Fruit fly (Drosophila melanogaster) whole organism, embryonic: ENCODE measurements around the gene vers.
A peak's percentile ranks its signal among the peaks of the same experiment; 100 is the strongest.

Source experiments
- Asciz ChIP-seq: fragments of 200-800 bp; sonication (Bioruptor generic); optimal IDR thresholded peaks from 2 replicates; lab custom pipeline; 2017; ENCODE audit warnings: missing biosample characterization, mild to moderate bottlenecking, missing genetic modification characterization, missing genetic modification reagents
- Awh ChIP-seq: fragments of 200-800 bp; sonication (Bioruptor generic); IDR thresholded peaks from 2 replicates; pipeline ENCODE4, ENCODE4 v1.3.6; 2022; ENCODE audit warnings: missing biosample characterization, missing genetic modification characterization
- CG1024 ChIP-seq: fragments of 200-800 bp; sonication (Bioruptor generic); IDR thresholded peaks from 2 replicates; pipeline ENCODE4 v1.3.6; 2022; ENCODE audit warnings: missing biosample characterization, missing genetic modification characterization
- CG11560 ChIP-seq: fragments of 200-800 bp; sonication (Bioruptor generic); IDR thresholded peaks from 3 replicates; pipeline ENCODE4 v1.3.6; 2022; ENCODE audit warnings: missing biosample characterization, missing genetic modification characterization
- CG11723 ChIP-seq: fragments of 200-800 bp; sonication (Bioruptor generic); optimal IDR thresholded peaks from 2 replicates; lab custom pipeline; 2017; ENCODE audit warnings: missing biosample characterization, mild to moderate bottlenecking, missing genetic modification characterization
- CG12769 ChIP-seq: fragments of 200-800 bp; sonication (Bioruptor generic); optimal IDR thresholded peaks from 2 replicates; lab custom pipeline; 2019; ENCODE audit warnings: missing biosample characterization, mild to moderate bottlenecking, missing genetic modification characterization, moderate library complexity
- CG13424 ChIP-seq: fragments of 200-800 bp; sonication (Bioruptor generic); optimal IDR thresholded peaks from 2 replicates; lab custom pipeline; 2019; ENCODE audit warnings: missing biosample characterization, mild to moderate bottlenecking, missing genetic modification characterization, moderate library complexity
- CG15269 ChIP-seq: fragments of 200-800 bp; sonication (Bioruptor generic); optimal IDR thresholded peaks from 2 replicates; lab custom pipeline; 2018; ENCODE audit warnings: missing biosample characterization, mild to moderate bottlenecking, missing genetic modification characterization, moderate library complexity
- CG15514 ChIP-seq: fragments of 200-800 bp; sonication (Bioruptor generic); optimal IDR thresholded peaks from 3 replicates; lab custom pipeline; 2017; ENCODE audit warnings: missing biosample characterization, missing genetic modification characterization, mild to moderate bottlenecking, moderate library complexity, missing genetic modification reagents
- CG17568 ChIP-seq: fragments of 200-800 bp; sonication (Bioruptor generic); optimal IDR thresholded peaks from 2 replicates; lab custom pipeline; 2018; ENCODE audit warnings: missing biosample characterization, mild to moderate bottlenecking, missing genetic modification characterization, moderate library complexity
- CG17612 ChIP-seq: fragments of 200-800 bp; sonication (Bioruptor generic); IDR thresholded peaks from 2 replicates; pipeline ENCODE4 v1.3.6; 2022; ENCODE audit warnings: missing biosample characterization, missing genetic modification characterization
- CG18011 ChIP-seq: fragments of 200-800 bp; sonication (Bioruptor generic); optimal IDR thresholded peaks from 2 replicates; lab custom pipeline; 2017; ENCODE audit warnings: missing biosample characterization, missing genetic modification characterization, mild to moderate bottlenecking, moderate library complexity, missing genotype
- CG2129 ChIP-seq: fragments of 200-800 bp; sonication (Bioruptor generic); IDR thresholded peaks from 2 replicates; pipeline ENCODE4 v1.3.6; 2022; ENCODE audit warnings: missing biosample characterization, missing genetic modification characterization; ENCODE audit not compliant: partially characterized antibody
- CG3281 ChIP-seq: fragments of 200-800 bp; sonication (Bioruptor generic); optimal IDR thresholded peaks from 3 replicates; lab custom pipeline; 2017; ENCODE audit warnings: missing biosample characterization, mild to moderate bottlenecking, missing genetic modification characterization
- CG33213 ChIP-seq: fragments of 200-800 bp; sonication (Bioruptor generic); optimal IDR thresholded peaks from 3 replicates; lab custom pipeline; 2016; ENCODE audit warnings: missing biosample characterization, missing genetic modification characterization
- CG3726 ChIP-seq: fragments of 200-800 bp; sonication (Bioruptor generic); IDR thresholded peaks from 3 replicates; pipeline ENCODE4, ENCODE4 v1.3.6; 2022; ENCODE audit warnings: missing biosample characterization, missing genetic modification characterization
- CG4282 ChIP-seq: fragments of 200-800 bp; sonication (Bioruptor generic); optimal IDR thresholded peaks from 2 replicates; lab custom pipeline; 2016; ENCODE audit warnings: missing biosample characterization, missing genetic modification characterization
- CG4424 ChIP-seq: fragments of 200-800 bp; sonication (Bioruptor generic); optimal IDR thresholded peaks from 3 replicates; lab custom pipeline; 2016; ENCODE audit warnings: missing biosample characterization, missing genetic modification characterization
- CG6175 ChIP-seq: fragments of 200-800 bp; sonication (Bioruptor generic); IDR thresholded peaks from 3 replicates; pipeline ENCODE4 v1.3.6; 2022; ENCODE audit warnings: missing biosample characterization, missing genetic modification characterization
- CG8089 ChIP-seq: fragments of 200-800 bp; sonication (Bioruptor generic); optimal IDR thresholded peaks from 3 replicates; lab custom pipeline; 2016; ENCODE audit warnings: missing biosample characterization, missing genetic modification characterization
- CG8281 ChIP-seq: fragments of 200-800 bp; sonication (Bioruptor generic); optimal IDR thresholded peaks from 2 replicates; lab custom pipeline; 2018; ENCODE audit warnings: missing biosample characterization, mild to moderate bottlenecking, missing genetic modification characterization, moderate library complexity
- Camta ChIP-seq: fragments of 200-800 bp; sonication (Bioruptor generic); optimal IDR thresholded peaks from 2 replicates; lab custom pipeline; 2016; ENCODE audit warnings: missing biosample characterization, missing genetic modification characterization
- Dek ChIP-seq: fragments of 200-800 bp; sonication (Bioruptor generic); optimal IDR thresholded peaks from 3 replicates; lab custom pipeline; 2019; ENCODE audit warnings: missing biosample characterization, mild to moderate bottlenecking, missing genetic modification characterization, moderate library complexity
- Ets97D ChIP-seq: fragments of 200-800 bp; sonication (Bioruptor generic); optimal IDR thresholded peaks from 3 replicates; lab custom pipeline; 2016; ENCODE audit warnings: missing biosample characterization, missing genetic modification characterization
- HHEX ChIP-seq: fragments of 200-800 bp; sonication (Bioruptor generic); optimal IDR thresholded peaks from 3 replicates; lab custom pipeline; 2017; ENCODE audit warnings: missing biosample characterization, mild to moderate bottlenecking, missing genetic modification characterization, missing genetic modification reagents
- Hr39 ChIP-seq: fragments of >200 bp; optimal IDR thresholded peaks from 2 replicates; lab custom pipeline; 2017
- MBD-R2 ChIP-seq: fragments of 200-800 bp; sonication (Bioruptor generic); IDR thresholded peaks from 2 replicates; pipeline ENCODE4 v1.3.6; 2022; ENCODE audit warnings: missing biosample characterization, missing genetic modification characterization
- Oaz ChIP-seq: fragments of 200-800 bp; sonication (Bioruptor generic); IDR thresholded peaks from 2 replicates; pipeline ENCODE4 v1.3.6; 2022; ENCODE audit warnings: missing biosample characterization, missing genetic modification characterization
- Optix ChIP-seq: fragments of 200-800 bp; sonication (Bioruptor generic); IDR thresholded peaks from 3 replicates; pipeline ENCODE4 v1.3.6; 2022; ENCODE audit warnings: missing biosample characterization, missing genetic modification characterization
- Pdp1 ChIP-seq, 2 experiments: fragments of 200-800 bp; sonication (Bioruptor generic); optimal IDR thresholded peaks; 3 replicates each; lab custom pipeline; 2016; ENCODE audit warnings: missing biosample characterization in 2 of 2, missing genetic modification characterization in 2 of 2, mild to moderate bottlenecking in 1 of 2, moderate library complexity in 1 of 2
- Stat92E ChIP-seq, 3 experiments: fragments of >200 bp in 2 of 3; fragments of 200-800 bp in 1 of 3; sonication (Bioruptor generic) in 1 of 3; optimal IDR thresholded peaks; 2 replicates each; lab custom pipeline; 2017 to 2019; ENCODE audit warnings: missing biosample characterization in 3 of 3, missing genetic modification characterization in 3 of 3, mild to moderate bottlenecking in 1 of 3, moderate library complexity in 1 of 3
- ci ChIP-seq: fragments of 200-800 bp; sonication (Bioruptor generic); IDR thresholded peaks from 3 replicates; pipeline ENCODE4 v1.3.6; 2022; ENCODE audit warnings: missing biosample characterization, missing genetic modification characterization
- corto ChIP-seq: fragments of 200-800 bp; sonication (Bioruptor generic); optimal IDR thresholded peaks from 2 replicates; lab custom pipeline; 2016; ENCODE audit warnings: missing biosample characterization, mild to moderate bottlenecking, missing genetic modification characterization, moderate library complexity
- crol ChIP-seq: fragments of 200-800 bp; sonication (Bioruptor generic); IDR thresholded peaks from 2 replicates; pipeline ENCODE4 v1.3.6; 2022; ENCODE audit warnings: missing biosample characterization, missing genetic modification characterization
- dimm ChIP-seq: fragments of 200-800 bp; sonication (Bioruptor generic); IDR thresholded peaks from 2 replicates; pipeline ENCODE4 v1.3.6; 2022; ENCODE audit warnings: missing biosample characterization, missing genetic modification characterization
- fd64A ChIP-seq: fragments of 200-800 bp; sonication (Bioruptor generic); optimal IDR thresholded peaks from 3 replicates; lab custom pipeline; 2018; ENCODE audit warnings: missing biosample characterization, mild to moderate bottlenecking, missing genetic modification characterization
- fru ChIP-seq: fragments of >200 bp; optimal IDR thresholded peaks from 2 replicates; lab custom pipeline; 2017
- ftz-f1 ChIP-seq: fragments of 200-800 bp; sonication (Bioruptor generic); optimal IDR thresholded peaks from 2 replicates; lab custom pipeline; 2016; ENCODE audit warnings: missing biosample characterization, missing genetic modification characterization
- mirr ChIP-seq: fragments of 200-800 bp; sonication (Bioruptor generic); optimal IDR thresholded peaks from 3 replicates; lab custom pipeline; 2018; ENCODE audit warnings: missing biosample characterization, mild to moderate bottlenecking, missing genetic modification characterization
- p53 ChIP-seq: fragments of 200-800 bp; sonication (Bioruptor generic); optimal IDR thresholded peaks from 2 replicates; lab custom pipeline; 2016; ENCODE audit warnings: missing biosample characterization, missing genetic modification characterization
- seq ChIP-seq: fragments of 200-800 bp; sonication (Bioruptor generic); IDR thresholded peaks from 2 replicates; pipeline ENCODE4 v1.3.6; 2022; ENCODE audit warnings: missing biosample characterization, missing genetic modification characterization
- slou ChIP-seq: fragments of 200-800 bp; sonication (Bioruptor generic); optimal IDR thresholded peaks from 3 replicates; lab custom pipeline; 2016; ENCODE audit warnings: missing biosample characterization, missing genetic modification characterization
- slp2 ChIP-seq: fragments of 200-800 bp; sonication (Bioruptor generic); optimal IDR thresholded peaks from 2 replicates; lab custom pipeline; 2016; ENCODE audit warnings: missing biosample characterization, missing genetic modification characterization
- so ChIP-seq: fragments of 200-800 bp; sonication (Bioruptor generic); IDR thresholded peaks from 3 replicates; pipeline ENCODE4 v1.3.6; 2022; ENCODE audit warnings: missing biosample characterization, missing genetic modification characterization
- tap ChIP-seq: fragments of 200-800 bp; optimal IDR thresholded peaks from 3 replicates; lab custom pipeline; 2019; ENCODE audit warnings: missing biosample characterization, mild to moderate bottlenecking, missing genetic modification characterization, moderate library complexity
- tin ChIP-seq: fragments of 200-800 bp; sonication (Bioruptor generic); optimal IDR thresholded peaks from 3 replicates; lab custom pipeline; 2016; ENCODE audit warnings: missing biosample characterization, missing genetic modification characterization
- usp ChIP-seq: fragments of >200 bp; optimal IDR thresholded peaks from 2 replicates; lab custom pipeline; 2017; ENCODE audit warnings: missing biosample characterization, missing genetic modification characterization
- vnd ChIP-seq: fragments of 200-800 bp; sonication (Bioruptor generic); IDR thresholded peaks from 3 replicates; pipeline ENCODE4 v1.3.6; 2022; ENCODE audit warnings: missing biosample characterization, missing genetic modification characterization; ENCODE audit not compliant: partially characterized antibody
- zfh1 ChIP-seq: fragments of 200-800 bp; sonication (Bioruptor generic); IDR thresholded peaks from 3 replicates; pipeline ENCODE4 v1.3.6; 2022; ENCODE audit warnings: missing biosample characterization, missing genetic modification characterization

Gene vers

DNA sequence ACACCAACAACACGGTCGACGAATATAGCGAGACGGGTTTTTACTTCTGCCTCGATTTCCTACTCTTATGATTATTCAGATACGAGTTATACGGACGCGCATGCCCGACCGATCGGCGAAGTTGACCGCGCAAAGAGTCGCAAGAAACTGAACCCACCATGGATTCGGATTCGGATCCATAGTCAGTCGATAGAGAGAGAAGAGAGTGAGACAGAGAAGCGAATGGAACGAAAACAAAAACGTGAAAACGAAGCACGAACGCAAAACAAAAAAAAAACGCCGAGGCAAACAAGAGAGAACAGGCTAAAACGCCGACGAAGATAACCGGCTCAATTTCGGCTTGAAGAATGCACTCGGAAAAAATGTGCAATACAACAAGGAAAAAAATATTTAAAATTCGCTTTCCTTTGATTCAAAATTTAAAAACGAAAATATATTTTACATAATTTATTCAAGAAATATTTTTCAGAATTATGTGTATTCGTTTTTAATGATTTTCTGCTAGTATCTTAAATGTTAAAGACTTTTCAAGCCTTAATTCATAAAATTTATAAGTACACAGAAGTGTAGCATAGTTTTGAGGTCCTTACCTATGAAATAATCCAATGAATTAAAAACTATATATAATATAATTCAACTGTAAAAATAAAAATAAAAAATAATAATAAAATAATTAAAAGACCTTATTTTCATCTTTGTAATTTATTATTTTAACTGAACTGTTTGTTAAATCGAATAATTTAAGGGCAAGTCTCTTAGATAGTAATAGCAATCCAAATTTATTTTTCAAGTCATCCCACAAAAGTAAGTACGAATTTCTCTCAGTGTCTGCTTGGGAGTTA is 34.0 kb upstream of the vers start, which contains the start of gene Sema5c (continued):
- TF ChIP-seq vnd (GFP tag; lab: Robert Waterston, UW) (0 out of 3 replicates have a peak, but pooled peaks have one; percentile 10), MBD-R2 (GFP tag; lab: Robert Waterston, UW) (peak; percentile 29; the same call in 1 of the 2 replicates), ftz-f1 (peak; percentile 58), Awh (GFP tag; lab: Robert Waterston, UW) (peak; percentile 47; the same call in 1 of the 2 replicates), usp (GFP tag; lab: Kevin White, UChicago) (no peak), tap (tag; lab: Kevin White, UChicago) (peak; percentile 40), CG8089 (peak; percentile 28), crol (GFP tag; lab: Robert Waterston, UW) (no peak), zfh1 (GFP tag; lab: Robert Waterston, UW) (peak; percentile 68), slp2 (no peak), CG17568 (GFP tag; lab: Kevin White, UChicago) (peak; percentile 3), CG17612 (no peak), CG15269 (peak; percentile 67), CG11560 (no peak), Pdp1 (GFP tag; optimal IDR thresholded peaks at IDR 0.05; lab: Kevin White, UChicago) (peak; percentile 4 to 24), slou (GFP tag; lab: Kevin White, UChicago) (no peak), Stat92E (GFP tag; optimal IDR thresholded peaks at IDR 0.05; lab: Kevin White, UChicago) (peak in 1 of 3 experiments; percentile 10), CG18011 (GFP tag; lab: Kevin White, UChicago) (no peak), Camta (GFP tag; lab: Kevin White, UChicago) (no peak), tin (GFP tag; lab: Kevin White, UChicago) (peak; percentile 22), CG15514 (GFP tag; lab: Kevin White, UChicago) (peak; percentile 11), CG6175 (GFP tag; lab: Robert Waterston, UW) (peak; percentile 38; the same call in 1 of the 3 replicates), corto (GFP tag; lab: Kevin White, UChicago) (no peak), Asciz (GFP tag; lab: Kevin White, UChicago) (peak; percentile 61), Hr39 (lab: Kevin White, UChicago) (no peak), ci (GFP tag; lab: Robert Waterston, UW) (peak; percentile 75), Oaz (no peak), CG12769 (tag; lab: Kevin White, UChicago) (peak; percentile 37), CG1024 (GFP tag; lab: Robert Waterston, UW) (0 out of 2 replicates have a peak, but pooled peaks have one; percentile 29), so (peak; percentile 47; the same call in 2 of the 3 replicates), fru (lab: Kevin White, UChicago) (no peak), CG3281 (GFP tag; lab: Kevin White, UChicago) (peak; percentile 59), CG4424 (GFP tag; lab: Kevin White, UChicago) (peak; percentile 74), CG13424 (peak; percentile 74), Optix (GFP tag; lab: Robert Waterston, UW) (peak; percentile 62; the same call in 1 of the 3 replicates), CG3726 (no peak), CG2129 (GFP tag; lab: Robert Waterston, UW) (no peak), dimm (GFP tag; lab: Robert Waterston, UW) (no peak), Ets97D (GFP tag; lab: Kevin White, UChicago) (no peak), HHEX (GFP tag; lab: Kevin White, UChicago) (peak; percentile 57), CG33213 (GFP tag; lab: Kevin White, UChicago) (no peak), fd64A (GFP tag; lab: Kevin White, UChicago) (peak; percentile 30), seq (peak; percentile 49; the same call in 1 of the 2 replicates), p53 (GFP tag; lab: Kevin White, UChicago) (peak; percentile 22), CG8281 (tag; lab: Kevin White, UChicago) (peak; percentile 10), CG4282 (GFP tag; lab: Kevin White, UChicago) (no peak), CG11723 (GFP tag; lab: Kevin White, UChicago) (no peak), Dek (tag; lab: Kevin White, UChicago) (peak; percentile 49), mirr (GFP tag; lab: Kevin White, UChicago) (peak; percentile 52)
